Fruit fly (Drosophila melanogaster) whole organism, embryonic: ENCODE measurements around the gene CG9676.

Experiments
- CG10147 ChIP-seq: fragments of 200-800 bp; sonication (Bioruptor generic); optimal IDR thresholded peaks from 2 replicates; lab custom pipeline; 2019; ENCODE audit warnings: missing biosample characterization, mild to moderate bottlenecking, missing genetic modification characterization, moderate library complexity
- CG12299 ChIP-seq: fragments of 200-800 bp; sonication (Bioruptor generic); optimal IDR thresholded peaks from 2 replicates; lab custom pipeline; 2018; ENCODE audit warnings: missing biosample characterization, mild to moderate bottlenecking, missing genetic modification characterization
- CG14710 ChIP-seq: fragments of 200-800 bp; sonication (Bioruptor generic); optimal IDR thresholded peaks from 3 replicates; lab custom pipeline; 2019; ENCODE audit warnings: missing biosample characterization, mild to moderate bottlenecking, missing genetic modification characterization, moderate library complexity
- CG15479 ChIP-seq: fragments of 200-800 bp; sonication (Bioruptor generic); optimal IDR thresholded peaks from 3 replicates; lab custom pipeline; 2019; ENCODE audit warnings: missing biosample characterization, mild to moderate bottlenecking, missing genetic modification characterization, moderate library complexity
- CG1603 ChIP-seq: fragments of 200-800 bp; sonication (Bioruptor generic); optimal IDR thresholded peaks from 2 replicates; lab custom pipeline; 2019; ENCODE audit warnings: missing biosample characterization, mild to moderate bottlenecking, missing genetic modification characterization, moderate library complexity
- CG1792 ChIP-seq: fragments of 200-800 bp; sonication (Bioruptor generic); optimal IDR thresholded peaks from 2 replicates; lab custom pipeline; 2016; ENCODE audit warnings: missing biosample characterization, missing genetic modification characterization
- CG2199 ChIP-seq: fragments of 200-800 bp; sonication (Bioruptor generic); IDR thresholded peaks from 3 replicates; pipeline ENCODE4 v1.3.6; 2022; ENCODE audit warnings: missing biosample characterization, missing genetic modification characterization
- CG2678 ChIP-seq: fragments of 200-800 bp; sonication (Bioruptor generic); optimal IDR thresholded peaks from 3 replicates; lab custom pipeline; 2019; ENCODE audit warnings: missing biosample characterization, mild to moderate bottlenecking, missing genetic modification characterization, moderate library complexity
- CG4360 ChIP-seq: fragments of 200-800 bp; sonication (Bioruptor generic); IDR thresholded peaks from 2 replicates; pipeline ENCODE4 v1.3.6; 2022; ENCODE audit warnings: missing biosample characterization, missing genetic modification characterization
- CG4707 ChIP-seq: fragments of 200-800 bp; sonication (Bioruptor generic); optimal IDR thresholded peaks from 2 replicates; lab custom pipeline; 2018; ENCODE audit warnings: missing biosample characterization, mild to moderate bottlenecking, missing genetic modification characterization, moderate library complexity
- CG4854 ChIP-seq: fragments of 200-800 bp; sonication (Bioruptor generic); optimal IDR thresholded peaks from 2 replicates; lab custom pipeline; 2016; ENCODE audit warnings: missing biosample characterization, missing genetic modification characterization, inconsistent platforms
- CG6683 ChIP-seq: fragments of 200-800 bp; sonication (Bioruptor generic); optimal IDR thresholded peaks from 2 replicates; lab custom pipeline; 2017; ENCODE audit warnings: missing biosample characterization, mild to moderate bottlenecking, missing genetic modification characterization, missing genetic modification reagents
- CG8281 ChIP-seq: fragments of 200-800 bp; sonication (Bioruptor generic); optimal IDR thresholded peaks from 2 replicates; lab custom pipeline; 2018; ENCODE audit warnings: missing biosample characterization, mild to moderate bottlenecking, missing genetic modification characterization, moderate library complexity
- CG8290 ChIP-seq, 3 experiments: fragments of 200-800 bp; sonication (Bioruptor generic); optimal IDR thresholded peaks; 2 replicates each; lab custom pipeline; 2016 to 2019; ENCODE audit warnings: missing biosample characterization in 3 of 3, missing genetic modification characterization in 3 of 3, mild to moderate bottlenecking in 2 of 3, moderate library complexity in 1 of 3
- CrebB ChIP-seq: fragments of 200-800 bp; sonication (Bioruptor generic); optimal IDR thresholded peaks from 3 replicates; lab custom pipeline; 2018; ENCODE audit warnings: missing biosample characterization, mild to moderate bottlenecking, missing genetic modification characterization
- D ChIP-seq, 2 experiments: fragments of 200-800 bp in 1 of 2; fragments of >200 bp in 1 of 2; sonication (Bioruptor generic) in 1 of 2; optimal IDR thresholded peaks; 2 replicates in 1 of 2; 3 replicates in 1 of 2; lab custom pipeline; 2017; ENCODE audit warnings: mild to moderate bottlenecking in 1 of 2, missing biosample characterization in 1 of 2, missing genetic modification characterization in 1 of 2, missing genetic modification reagents in 1 of 2
- D19A ChIP-seq: fragments of 200-800 bp; optimal IDR thresholded peaks from 3 replicates; lab custom pipeline; 2019; ENCODE audit warnings: missing biosample characterization, mild to moderate bottlenecking, missing genetic modification characterization, moderate library complexity
- D19B ChIP-seq: fragments of 200-800 bp; sonication (Bioruptor generic); optimal IDR thresholded peaks from 2 replicates; lab custom pipeline; 2017; ENCODE audit warnings: missing biosample characterization, mild to moderate bottlenecking, missing genetic modification characterization
- Elba2 ChIP-seq: fragments of 200-800 bp; sonication (Bioruptor generic); optimal IDR thresholded peaks from 3 replicates; lab custom pipeline; 2016; ENCODE audit warnings: missing biosample characterization, missing genetic modification characterization
- HLHmδ ChIP-seq: fragments of 200-800 bp; sonication (Bioruptor generic); optimal IDR thresholded peaks from 2 replicates; lab custom pipeline; 2018; ENCODE audit warnings: missing biosample characterization, mild to moderate bottlenecking, missing genetic modification characterization, moderate library complexity
- Max ChIP-seq: fragments of 200-800 bp; sonication (Bioruptor generic); optimal IDR thresholded peaks from 2 replicates; lab custom pipeline; 2016; ENCODE audit warnings: missing biosample characterization, mild to moderate bottlenecking, missing genetic modification characterization
- Meics ChIP-seq: fragments of 200-800 bp; sonication (Bioruptor generic); optimal IDR thresholded peaks from 2 replicates; lab custom pipeline; 2017; ENCODE audit warnings: missing biosample characterization, mild to moderate bottlenecking, missing genetic modification characterization
- NfI ChIP-seq: fragments of 200-800 bp; sonication (Bioruptor generic); optimal IDR thresholded peaks from 3 replicates; lab custom pipeline; 2018; ENCODE audit warnings: missing biosample characterization, mild to moderate bottlenecking, missing genetic modification characterization, moderate library complexity
- Scr ChIP-seq: fragments of 200-800 bp; sonication (Bioruptor generic); IDR thresholded peaks from 2 replicates; pipeline ENCODE4 v1.3.6; 2022; ENCODE audit warnings: missing biosample characterization, missing genetic modification characterization; ENCODE audit not compliant: partially characterized antibody
- Sry-β ChIP-seq: fragments of 200-800 bp; sonication (Bioruptor generic); optimal IDR thresholded peaks from 2 replicates; lab custom pipeline; 2018; ENCODE audit warnings: missing biosample characterization, mild to moderate bottlenecking, missing genetic modification characterization, moderate library complexity
- Stat92E ChIP-seq, 3 experiments: fragments of >200 bp in 2 of 3; fragments of 200-800 bp in 1 of 3; sonication (Bioruptor generic) in 1 of 3; optimal IDR thresholded peaks; 2 replicates each; lab custom pipeline; 2017 to 2019; ENCODE audit warnings: missing biosample characterization in 3 of 3, missing genetic modification characterization in 3 of 3, mild to moderate bottlenecking in 1 of 3, moderate library complexity in 1 of 3
- Xrp1 ChIP-seq: fragments of 200-800 bp; sonication (Bioruptor generic); IDR thresholded peaks from 2 replicates; pipeline ENCODE4 v1.3.6; 2022; ENCODE audit warnings: missing biosample characterization, missing genetic modification characterization
- abd-A ChIP-seq: fragments of 200-800 bp; sonication (Bioruptor generic); optimal IDR thresholded peaks from 3 replicates; lab custom pipeline; 2019; ENCODE audit warnings: missing biosample characterization, mild to moderate bottlenecking, missing genetic modification characterization, moderate library complexity
- ara ChIP-seq: fragments of 200-800 bp; sonication (Bioruptor generic); IDR thresholded peaks from 2 replicates; pipeline ENCODE4 v1.3.6; 2022; ENCODE audit warnings: missing biosample characterization, missing genetic modification characterization
- cad ChIP-seq: fragments of >200 bp; optimal IDR thresholded peaks from 2 replicates; lab custom pipeline; 2017; ENCODE audit warnings: missing biosample characterization, missing genetic modification characterization
- chm ChIP-seq: fragments of 200-800 bp; sonication (Bioruptor generic); IDR thresholded peaks from 2 replicates; pipeline ENCODE4 v1.3.6; 2022; ENCODE audit warnings: missing biosample characterization, missing genetic modification characterization
- corto ChIP-seq: fragments of 200-800 bp; sonication (Bioruptor generic); optimal IDR thresholded peaks from 2 replicates; lab custom pipeline; 2016; ENCODE audit warnings: missing biosample characterization, mild to moderate bottlenecking, missing genetic modification characterization, moderate library complexity
- dan ChIP-seq: fragments of 200-800 bp; sonication (Bioruptor generic); IDR thresholded peaks from 2 replicates; pipeline ENCODE4 v1.3.6; 2022; ENCODE audit warnings: missing biosample characterization, missing genetic modification characterization
- fd102C ChIP-seq: fragments of 200-800 bp; sonication (Bioruptor generic); optimal IDR thresholded peaks from 2 replicates; lab custom pipeline; 2018; ENCODE audit warnings: missing biosample characterization, mild to moderate bottlenecking, missing genetic modification characterization, moderate library complexity
- ftz-f1 ChIP-seq: fragments of 200-800 bp; sonication (Bioruptor generic); optimal IDR thresholded peaks from 2 replicates; lab custom pipeline; 2016; ENCODE audit warnings: missing biosample characterization, missing genetic modification characterization
- grn ChIP-seq: fragments of 200-800 bp; sonication (Bioruptor generic); optimal IDR thresholded peaks from 3 replicates; lab custom pipeline; 2017; ENCODE audit warnings: missing biosample characterization, missing genetic modification characterization
- gsb-n ChIP-seq: fragments of 200-800 bp; sonication (Bioruptor generic); optimal IDR thresholded peaks from 3 replicates; lab custom pipeline; 2018; ENCODE audit warnings: missing biosample characterization, mild to moderate bottlenecking, missing genetic modification characterization
- jigr1 ChIP-seq: fragments of 200-800 bp; sonication (Bioruptor generic); IDR thresholded peaks from 3 replicates; pipeline ENCODE4 v1.3.6; 2022; ENCODE audit warnings: missing biosample characterization, missing genetic modification characterization
- jumu ChIP-seq: fragments of 200-800 bp; sonication (Bioruptor generic); optimal IDR thresholded peaks from 3 replicates; lab custom pipeline; 2016; ENCODE audit warnings: missing biosample characterization, missing genetic modification characterization
- kah ChIP-seq: fragments of 200-800 bp; sonication (Bioruptor generic); optimal IDR thresholded peaks from 2 replicates; lab custom pipeline; 2018; ENCODE audit warnings: missing biosample characterization, mild to moderate bottlenecking, missing genetic modification characterization
- nerfin-1 ChIP-seq: fragments of 200-800 bp; sonication (Bioruptor generic); optimal IDR thresholded peaks from 3 replicates; lab custom pipeline; 2019; ENCODE audit warnings: missing biosample characterization, mild to moderate bottlenecking, missing genetic modification characterization, moderate library complexity
- phol ChIP-seq: fragments of 200-800 bp; sonication (Bioruptor generic); optimal IDR thresholded peaks from 3 replicates; lab custom pipeline; 2018; ENCODE audit warnings: missing biosample characterization, mild to moderate bottlenecking, missing genetic modification characterization, moderate library complexity
- row ChIP-seq: fragments of 200-800 bp; sonication (Bioruptor generic); IDR thresholded peaks from 3 replicates; pipeline ENCODE4 v1.3.6; 2022; ENCODE audit warnings: missing biosample characterization, missing genetic modification characterization
- sima ChIP-seq: fragments of 200-800 bp; sonication (Bioruptor generic); optimal IDR thresholded peaks from 2 replicates; lab custom pipeline; 2016; ENCODE audit warnings: missing biosample characterization, missing genetic modification characterization
- sug ChIP-seq: fragments of 200-800 bp; optimal IDR thresholded peaks from 2 replicates; lab custom pipeline; 2019; ENCODE audit warnings: missing biosample characterization, mild to moderate bottlenecking, missing genetic modification characterization, moderate library complexity
- trem ChIP-seq: fragments of 200-800 bp; optimal IDR thresholded peaks from 3 replicates; lab custom pipeline; 2019; ENCODE audit warnings: missing biosample characterization, mild to moderate bottlenecking, missing genetic modification characterization, moderate library complexity
- unc-4 ChIP-seq: fragments of 200-800 bp; sonication (Bioruptor generic); IDR thresholded peaks from 2 replicates; pipeline ENCODE4 v1.3.6; 2022; ENCODE audit warnings: missing biosample characterization, missing genetic modification characterization; ENCODE audit not compliant: partially characterized antibody
- vvl ChIP-seq: fragments of 200-800 bp; sonication (Bioruptor generic); IDR thresholded peaks from 2 replicates; pipeline ENCODE4 v1.3.6; 2022; ENCODE audit warnings: missing biosample characterization, missing genetic modification characterization

CG9676 gene

dm6 chrX:16655724-16656235 lies 44.2 kb downstream of the CG9676 start (continued):
- peak in 1 of 3 experiments; percentile 11 for TF ChIP-seq Stat92E (GFP tag; optimal IDR thresholded peaks at IDR 0.05; lab: Kevin White, UChicago)
- TF ChIP-seq CG2678 = peak; percentile 39
- TF ChIP-seq CG2199 (GFP tag; lab: Robert Waterston, UW) = peak; percentile 57; the same call in 2 of the 3 replicates
- peak; percentile 64 for TF ChIP-seq grn
- TF ChIP-seq gsb-n (tag; lab: Kevin White, UChicago) = peak; percentile 35
- TF ChIP-seq CG4854 (GFP tag; lab: Kevin White, UChicago) = no peak
- peak; percentile 42 for TF ChIP-seq D19A
- peak; percentile 97 for TF ChIP-seq Elba2 (GFP tag; lab: Kevin White, UChicago)
- peak; percentile 5 for TF ChIP-seq CG1603 (tag; lab: Kevin White, UChicago)
- TF ChIP-seq cad (GFP tag; lab: Kevin White, UChicago) = no peak
- TF ChIP-seq ara (GFP tag; lab: Robert Waterston, UW) = 0 out of 2 replicates have a peak, but pooled peaks have one; percentile 38
- no peak for TF ChIP-seq abd-A (tag; lab: Kevin White, UChicago)
- peak; percentile 71 for TF ChIP-seq sug (tag; lab: Kevin White, UChicago)
- 0 out of 3 replicates have a peak, but pooled peaks have one; percentile 19 for TF ChIP-seq row
- peak; percentile 86 for TF ChIP-seq D19B (GFP tag; lab: Kevin White, UChicago)
- peak; percentile 2 for TF ChIP-seq NfI (GFP tag; lab: Kevin White, UChicago)
- TF ChIP-seq dan = no peak
- no peak for TF ChIP-seq CG1792 (GFP tag; lab: Kevin White, UChicago)
- peak; percentile 16 for TF ChIP-seq trem (tag; lab: Kevin White, UChicago)
- TF ChIP-seq Xrp1 (GFP tag; lab: Robert Waterston, UW) = 0 out of 2 replicates have a peak, but pooled peaks have one; percentile 22
- no peak for TF ChIP-seq fd102C (GFP tag; lab: Kevin White, UChicago)
- peak; percentile 7 for TF ChIP-seq Max (GFP tag; lab: Kevin White, UChicago)
- TF ChIP-seq CG8290 (GFP tag; optimal IDR thresholded peaks at IDR 0.05; lab: Kevin White, UChicago) = no peak
- peak in 1 of 2 experiments; percentile 28 for TF ChIP-seq CG8290 (tag; optimal IDR thresholded peaks at IDR 0.05; lab: Kevin White, UChicago)
- peak; percentile 32 for TF ChIP-seq CG6683 (GFP tag; lab: Kevin White, UChicago)
- TF ChIP-seq corto (GFP tag; lab: Kevin White, UChicago) = no peak
- TF ChIP-seq ftz-f1 (GFP tag; lab: Kevin White, UChicago) = no peak
- TF ChIP-seq CG8281 (tag; lab: Kevin White, UChicago) = peak; percentile 4
- TF ChIP-seq Meics = peak; percentile 6
- TF ChIP-seq jigr1 = no peak
- no peak for TF ChIP-seq jumu
- peak; percentile 17 for TF ChIP-seq HLHmδ (GFP tag; lab: Kevin White, UChicago)
- peak; percentile 41; the same call in 1 of the 2 replicates for TF ChIP-seq vvl
- no peak for TF ChIP-seq CG4360
- TF ChIP-seq Scr (GFP tag; lab: Robert Waterston, UW) = no peak
- peak; percentile 16; the same call in 1 of the 2 replicates for TF ChIP-seq chm (GFP tag; lab: Robert Waterston, UW)
- no peak for TF ChIP-seq phol (tag; lab: Kevin White, UChicago)
- TF ChIP-seq CG4707 (GFP tag; lab: Kevin White, UChicago) = no peak
- TF ChIP-seq sima = no peak
- TF ChIP-seq CrebB (tag; lab: Kevin White, UChicago) = peak; percentile 49
- no peak for TF ChIP-seq CG10147
- TF ChIP-seq Sry-β (GFP tag; lab: Kevin White, UChicago) = no peak
- peak; percentile 59 for TF ChIP-seq CG12299 (tag; lab: Kevin White, UChicago)
- no peak for TF ChIP-seq CG14710 (tag; lab: Kevin White, UChicago)
- no peak for TF ChIP-seq unc-4 (GFP tag; lab: Robert Waterston, UW)
- TF ChIP-seq CG15479 (GFP tag; lab: Kevin White, UChicago) = peak; percentile 5
- TF ChIP-seq nerfin-1 = peak; percentile 5
- no peak for TF ChIP-seq D (optimal IDR thresholded peaks at IDR 0.05; lab: Kevin White, UChicago)
- peak; percentile 11 for TF ChIP-seq D (GFP tag; optimal IDR thresholded peaks at IDR 0.05; lab: Kevin White, UChicago)
- peak; percentile 63 for TF ChIP-seq kah (GFP tag; lab: Kevin White, UChicago)
